Worm (Caenorhabditis elegans) whole organism, L3 larva: ENCODE measurements around the gene stdh-3.

Experiments used
- aly-2 ChIP-seq: fragments of 150-350 bp; optimal IDR thresholded peaks from 2 replicates; lab custom pipeline; 2014; ENCODE audit warnings: missing biosample characterization, missing genetic modification characterization
- elt-2 ChIP-seq: sonication (generic microtip); optimal IDR thresholded peaks from 2 replicates; lab custom pipeline; 2016; ENCODE audit warnings: missing genetic modification reagents, mild to moderate bottlenecking, missing genetic modification characterization, missing compliant biosample characterization
- eor-1 ChIP-seq, 2 experiments: fragments of 150-350 bp; optimal IDR thresholded peaks; 2 replicates each; lab custom pipeline; 2014 to 2018; ENCODE audit warnings: missing biosample characterization in 2 of 2, missing genetic modification characterization in 2 of 2
- nfya-1 ChIP-seq: sonication (generic microtip); optimal IDR thresholded peaks from 2 replicates; lab custom pipeline; 2017; ENCODE audit warnings: missing genetic modification characterization, mild to moderate bottlenecking, missing compliant biosample characterization, antibody characterized with exemption, moderate library complexity; ENCODE audit not compliant: insufficient read depth
- nhr-28 ChIP-seq: fragments of 150-350 bp; optimal IDR thresholded peaks from 2 replicates; lab custom pipeline; 2014; ENCODE audit warnings: missing biosample characterization, missing genetic modification characterization
- sea-2 ChIP-seq: fragments of 150-350 bp; sonication (generic microtip); optimal IDR thresholded peaks from 4 replicates; lab custom pipeline; 2014; ENCODE audit warnings: missing biosample characterization, missing genetic modification reagents, missing genetic modification characterization
- ztf-4 ChIP-seq: fragments of 150-350 bp; optimal IDR thresholded peaks from 2 replicates; lab custom pipeline; 2014; ENCODE audit warnings: missing biosample characterization, missing genetic modification characterization

- no peak for TF ChIP-seq aly-2 (tag; lab: Kevin White, UChicago)
- no peak for TF ChIP-seq ztf-4 (tag; lab: Kevin White, UChicago)
- TF ChIP-seq elt-2 (tag; lab: Kevin White, UChicago): no peak
- no peak for TF ChIP-seq nhr-28 (tag; lab: Kevin White, UChicago)
- no peak for TF ChIP-seq eor-1 (tag; optimal IDR thresholded peaks at IDR 0.05; lab: Kevin White, UChicago)
- no peak for TF ChIP-seq sea-2 (GFP tag; lab: Kevin White, UChicago)
- TF ChIP-seq nfya-1 (tag; lab: Kevin White, UChicago): no peak
These were observed 49.6 kb downstream of the stdh-3 start, which contains the start of gene swt-6 for ce11 chrV:13954056-13954455.
